Fruit fly (Drosophila melanogaster) Kc167 (cell line): ENCODE results near the gene CG7888.

ENCODE experiments used
- Myc ChIP-seq: fragments of >200 bp; optimal IDR thresholded peaks from 2 replicates; lab custom pipeline; 2017; ENCODE audit warnings: missing external identifiers
- Sin3A ChIP-seq: fragments of >200 bp; optimal IDR thresholded peaks from 2 replicates; lab custom pipeline; 2018; ENCODE audit warnings: missing external identifiers
- h ChIP-seq: fragments of >200 bp; optimal IDR thresholded peaks from 3 replicates; lab custom pipeline; 2018; ENCODE audit warnings: missing external identifiers
- insv ChIP-seq: fragments of >200 bp; optimal IDR thresholded peaks from 3 replicates; lab custom pipeline; 2018; ENCODE audit warnings: missing external identifiers
- psq ChIP-seq: fragments of >200 bp; optimal IDR thresholded peaks from 2 replicates; lab custom pipeline; 2017; ENCODE audit warnings: missing external identifiers

- no peak for TF ChIP-seq Myc (lab: Kevin White, UChicago)
- TF ChIP-seq insv (lab: Kevin White, UChicago) = no peak
- no peak for TF ChIP-seq Sin3A (lab: Kevin White, UChicago)
- TF ChIP-seq psq (lab: Kevin White, UChicago) = no peak
- TF ChIP-seq h = no peak
Observed at dm6 chr3L:11103773-11104172, 49.9 kb downstream of the CG7888 start, which contains the start of gene CG32071.
